Worm (Caenorhabditis elegans) whole organism, L4 larva: ENCODE data around the gene nhr-26.

ENCODE experiments used
- ama-1 ChIP-seq: fragments of 150-350 bp; optimal IDR thresholded peaks from 2 replicates; lab custom pipeline; 2014; ENCODE audit warnings: inconsistent platforms, mixed read lengths
- ceh-32 ChIP-seq: sonication (generic microtip); optimal IDR thresholded peaks from 2 replicates; lab custom pipeline; 2016; ENCODE audit warnings: mild to moderate bottlenecking, missing genetic modification characterization, missing compliant biosample characterization; ENCODE audit not compliant: poor library complexity
- lin-1 ChIP-seq: fragments of 200-800 bp; sonication (Bioruptor generic); IDR thresholded peaks from 2 replicates; pipeline ENCODE4 v1.3.6; 2022; ENCODE audit warnings: missing genetic modification reagents, missing genetic modification characterization, missing compliant biosample characterization
- lin-15B ChIP-seq: fragments of 150-350 bp; sonication (generic microtip); optimal IDR thresholded peaks from 3 replicates; lab custom pipeline; 2014; ENCODE audit warnings: missing biosample characterization, missing genetic modification characterization
- mdl-1 ChIP-seq, 2 experiments: fragments of 150-350 bp in 1 of 2; sonication (generic microtip) in 1 of 2; optimal IDR thresholded peaks; 2 replicates each; lab custom pipeline; 2014 to 2017; ENCODE audit warnings: missing biosample characterization in 2 of 2, missing genetic modification characterization in 2 of 2
- nhr-76 ChIP-seq: fragments of 150-350 bp; optimal IDR thresholded peaks from 2 replicates; lab custom pipeline; 2014; ENCODE audit warnings: missing biosample characterization, missing genetic modification characterization
- nhr-77 ChIP-seq: fragments of 150-350 bp; optimal IDR thresholded peaks from 2 replicates; lab custom pipeline; 2014; ENCODE audit warnings: missing biosample characterization, missing genetic modification characterization
- unc-39 ChIP-seq: sonication (generic microtip); optimal IDR thresholded peaks from 2 replicates; lab custom pipeline; 2017; ENCODE audit warnings: missing biosample characterization, missing genetic modification characterization

DNA sequence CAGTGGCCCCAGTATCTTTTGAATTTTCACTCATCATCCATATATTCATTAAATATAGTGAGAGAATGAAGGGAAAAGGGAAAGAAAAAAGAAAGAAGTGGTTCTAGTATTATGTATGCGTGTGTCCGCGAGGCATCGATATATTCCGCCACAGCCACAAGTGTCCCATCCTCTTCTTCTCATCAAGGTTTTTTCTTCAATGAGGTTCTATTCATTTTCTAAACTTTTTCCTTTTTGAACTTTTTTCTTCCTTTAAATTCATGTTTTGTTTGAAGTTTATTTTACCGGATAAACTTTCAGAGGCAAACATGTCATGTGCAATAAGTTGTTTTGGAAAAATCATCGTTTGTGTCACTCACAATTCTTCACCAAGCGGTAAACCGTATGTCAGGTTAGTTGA lies 12.1 kb upstream of the nhr-26 start, which contains the start of gene rgs-2:
- TF ChIP-seq mdl-1 (tag; optimal IDR thresholded peaks at IDR 0.05; lab: Kevin White, UChicago) (no peak), nhr-76 (tag; lab: Kevin White, UChicago) (no peak), ceh-32 (tag; lab: Kevin White, UChicago) (no peak), lin-15B (tag; lab: Kevin White, UChicago) (no peak), lin-1 (GFP tag; lab: Robert Waterston, UW) (no peak), unc-39 (tag; lab: Kevin White, UChicago) (no peak), ama-1 (lab: Kevin White, UChicago) (no peak), nhr-77 (tag; lab: Kevin White, UChicago) (no peak)
